Worm (Caenorhabditis elegans) whole organism, L4/young adult: ENCODE measurements around the gene hlh-15.

Source experiments
- W03F9.2 ChIP-seq: fragments of 150-350 bp; optimal IDR thresholded peaks from 2 replicates; lab custom pipeline; 2014; ENCODE audit warnings: missing biosample characterization, missing genetic modification characterization
- dao-5 ChIP-seq: sonication (generic microtip); optimal IDR thresholded peaks from 2 replicates; lab custom pipeline; 2016; ENCODE audit warnings: missing genotype, missing genetic modification characterization, moderate library complexity, missing compliant biosample characterization
- him-1 ChIP-seq: sonication (generic microtip); optimal IDR thresholded peaks from 2 replicates; lab custom pipeline; 2016; ENCODE audit warnings: missing genotype, missing genetic modification reagents, missing genetic modification characterization, missing compliant biosample characterization

- TF ChIP-seq him-1 (tag; lab: Kevin White, UChicago), result no peak
- TF ChIP-seq dao-5 (tag; lab: Kevin White, UChicago), result no peak
- no peak for TF ChIP-seq W03F9.2 (tag; lab: Kevin White, UChicago)
Observed at ce11 chrX:2413277-2413676, at the start of gene hlh-15.
